Worm (Caenorhabditis elegans): ENCODE measurements around the gene sri-19.

Gene sri-19

ce11 chrIV:11008255-11008654, 50.1 kb downstream of the sri-19 start (continued):
- TF ChIP-seq F16B12.6 (tag; optimal IDR thresholded peaks at IDR 0.05), result no peak
- TF ChIP-seq lsy-2 (tag; optimal IDR thresholded peaks at IDR 0.05), result peak; percentile 5 to 52
- TF ChIP-seq aha-1 (tag; optimal IDR thresholded peaks at IDR 0.05), result no peak
- no peak for TF ChIP-seq vab-15 (tag; optimal IDR thresholded peaks at IDR 0.05)
- no peak for TF ChIP-seq C04F5.9 (tag; optimal IDR thresholded peaks at IDR 0.05)
- no peak for TF ChIP-seq tlp-1 (tag; optimal IDR thresholded peaks at IDR 0.05)
- TF ChIP-seq hpl-2 (GFP tag; optimal IDR thresholded peaks at IDR 0.05), result no peak
- TF ChIP-seq mef-2 (tag; optimal IDR thresholded peaks at IDR 0.05), result no peak
- TF ChIP-seq xbp-1 (tag; optimal IDR thresholded peaks at IDR 0.05), result peak; percentile 11
- no peak for TF ChIP-seq zag-1 (tag; optimal IDR thresholded peaks at IDR 0.05)
- peak in 2 of 3 experiments; percentile 13 to 18 for TF ChIP-seq dpl-1 (GFP tag; optimal IDR thresholded peaks at IDR 0.05)
- TF ChIP-seq nhr-20 (tag; optimal IDR thresholded peaks at IDR 0.05), result peak; percentile 38
- no peak for TF ChIP-seq sup-37 (GFP tag; optimal IDR thresholded peaks at IDR 0.05)
- TF ChIP-seq skn-1 (tag; optimal IDR thresholded peaks at IDR 0.05), result peak; percentile 41
- TF ChIP-seq nhr-47 (tag; optimal IDR thresholded peaks at IDR 0.05), result no peak
- TF ChIP-seq jun-1 (tag; optimal IDR thresholded peaks at IDR 0.05), result peak; percentile 43
- TF ChIP-seq dsc-1 (tag; optimal IDR thresholded peaks at IDR 0.05), result no peak
- TF ChIP-seq nhr-71 (tag; optimal IDR thresholded peaks at IDR 0.05), result peak; percentile 41
- peak; percentile 19 to 22 for TF ChIP-seq efl-1 (optimal IDR thresholded peaks at IDR 0.05)
- peak in 1 of 2 experiments; percentile 20 for TF ChIP-seq efl-1 (GFP tag; optimal IDR thresholded peaks at IDR 0.05 in 1 of 2)
- TF ChIP-seq mdl-1 (tag; optimal IDR thresholded peaks at IDR 0.05), result no peak
- TF ChIP-seq ceh-88 (GFP tag; IDR thresholded peaks at IDR 0.05), result no peak
- no peak for TF ChIP-seq mep-1 (tag; optimal IDR thresholded peaks at IDR 0.05)
- TF ChIP-seq unc-98 (GFP tag; IDR thresholded peaks at IDR 0.05), result no peak

ce11 chrIV:11008996-11009395, 50.8 kb downstream of the sri-19 start, which contains the start of gene F13H10.6:
F13H10.6 (plus strand) TSS chrIV:11009296.
- TF ChIP-seq elt-2 (tag; optimal IDR thresholded peaks at IDR 0.05) (no peak), blmp-1 (tag; optimal IDR thresholded peaks at IDR 0.05) (no peak), lin-39 (tag; optimal IDR thresholded peaks at IDR 0.05) (no peak), aly-2 (tag; optimal IDR thresholded peaks at IDR 0.05) (no peak), ceh-8 (GFP tag; optimal IDR thresholded peaks at IDR 0.05) (no peak), grh-1 (GFP tag; IDR thresholded peaks at IDR 0.05) (no peak), ztf-11 (tag; optimal IDR thresholded peaks at IDR 0.05) (no peak), tlp-1 (tag; optimal IDR thresholded peaks at IDR 0.05) (no peak), sup-37 (GFP tag; optimal IDR thresholded peaks at IDR 0.05) (no peak), isw-1 (GFP tag; IDR thresholded peaks at IDR 0.05) (no peak), elt-3 (tag; optimal IDR thresholded peaks at IDR 0.05) (no peak), fkh-8 (tag; optimal IDR thresholded peaks at IDR 0.05) (no peak)

DNA sequence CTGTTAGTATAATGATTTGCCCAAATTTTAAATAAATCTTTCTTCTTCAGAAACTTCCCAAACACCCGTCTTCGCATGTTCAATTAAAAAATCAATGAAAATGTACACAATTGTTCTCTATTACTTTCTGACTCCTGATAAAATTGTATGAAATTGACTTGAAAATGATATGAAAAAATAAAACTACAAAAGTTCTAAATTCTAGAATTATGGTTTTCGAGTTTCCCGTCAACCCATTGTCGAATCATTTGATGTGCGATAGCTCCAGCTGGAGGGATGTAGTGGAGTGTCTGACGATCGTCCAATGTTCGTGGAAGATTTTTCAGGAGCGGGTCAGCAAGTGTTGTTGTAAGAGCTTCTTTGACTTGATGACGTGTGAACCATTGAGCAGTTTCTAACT, 51.8 kb downstream of the sri-19 start:
- TF ChIP-seq grh-1 (GFP tag; IDR thresholded peaks at IDR 0.05) (no peak), vab-15 (tag; optimal IDR thresholded peaks at IDR 0.05) (no peak), lin-14 (GFP tag; optimal IDR thresholded peaks at IDR 0.05) (no peak), unc-130 (tag; optimal IDR thresholded peaks at IDR 0.05) (no peak), nhr-11 (tag; optimal IDR thresholded peaks at IDR 0.05) (no peak), nhr-20 (tag; optimal IDR thresholded peaks at IDR 0.05) (no peak), ceh-90 (tag; optimal IDR thresholded peaks at IDR 0.05) (no peak), aly-2 (tag; optimal IDR thresholded peaks at IDR 0.05) (no peak), hlh-4 (tag; optimal IDR thresholded peaks at IDR 0.05) (no peak)

Data from whole organism, L1 larva.